Worm (Caenorhabditis elegans): Measurements from ENCODE around the gene hhat-2.

hhat-2 gene

ce11 chrIV:14790579-14790978 is 38.3 kb downstream of the hhat-2 start (continued):
- TF ChIP-seq zim-3 (tag; optimal IDR thresholded peaks at IDR 0.05) (no peak), ceh-40 (GFP tag; IDR thresholded peaks at IDR 0.05) (no peak), dpl-1 (GFP tag; optimal IDR thresholded peaks at IDR 0.05) (no peak), egl-44 (GFP tag; IDR thresholded peaks at IDR 0.05) (no peak), madf-6 (GFP tag; IDR thresholded peaks at IDR 0.05) (no peak), ekl-4 (GFP tag; IDR thresholded peaks at IDR 0.05) (0 out of 2 replicates have a peak, but pooled peaks have one; percentile 26), lsl-1 (GFP tag; optimal IDR thresholded peaks at IDR 0.05) (peak; percentile 0), tbx-9 (tag; optimal IDR thresholded peaks at IDR 0.05; ENCODE audit: borderline replicate concordance) (no peak), pha-4 (tag; optimal IDR thresholded peaks at IDR 0.05) (no peak), cebp-1 (GFP tag; IDR thresholded peaks at IDR 0.05) (no peak), cebp-1 (tag; optimal IDR thresholded peaks at IDR 0.05) (peak; percentile 25), attf-6 (GFP tag; IDR thresholded peaks at IDR 0.05) (peak; percentile 95), nhr-120 (GFP tag; IDR thresholded peaks at IDR 0.05) (no peak), ceh-27 (GFP tag; optimal IDR thresholded peaks at IDR 0.05) (no peak), ztf-22 (GFP tag; optimal IDR thresholded peaks at IDR 0.05) (no peak), nhr-179 (tag; optimal IDR thresholded peaks at IDR 0.05) (no peak), ceh-58 (GFP tag; IDR thresholded peaks at IDR 0.05) (no peak), C06A6.2 (GFP tag; conservative IDR thresholded peaks at IDR 0.05) (no peak), fkh-3 (tag; optimal IDR thresholded peaks at IDR 0.05) (no peak), ztf-28 (GFP tag; IDR thresholded peaks at IDR 0.05) (no peak), Y95B8A.8 (GFP tag; IDR thresholded peaks at IDR 0.05) (peak; percentile 68; the same call in 1 of the 2 replicates), nhr-27 (tag; optimal IDR thresholded peaks at IDR 0.05) (no peak), F33H1.4 (GFP tag; IDR thresholded peaks at IDR 0.05) (no peak), let-607 (tag; optimal IDR thresholded peaks at IDR 0.05) (peak in 1 of 2 experiments; percentile 20), athp-1 (tag; optimal IDR thresholded peaks at IDR 0.05) (peak; percentile 31), tlf-1 (GFP tag; optimal IDR thresholded peaks at IDR 0.05) (peak; percentile 38), dox-1 (GFP tag; IDR thresholded peaks at IDR 0.05) (no peak), unc-62 (GFP tag; optimal IDR thresholded peaks at IDR 0.05) (no peak), lin-35 (GFP tag; optimal IDR thresholded peaks at IDR 0.05) (peak in 1 of 3 experiments; percentile 62), mes-4 (tag; optimal IDR thresholded peaks at IDR 0.05) (peak; percentile 12), hrde-1 (tag; optimal IDR thresholded peaks at IDR 0.05; ENCODE audit: borderline replicate concordance) (peak; percentile 48), Y56A3A.18 (GFP tag; IDR thresholded peaks at IDR 0.05) (0 out of 2 replicates have a peak, but pooled peaks have one; percentile 3), egl-18 (GFP tag; IDR thresholded peaks at IDR 0.05) (no peak), nhr-80 (tag; optimal IDR thresholded peaks at IDR 0.05) (no peak), madf-3 (GFP tag; IDR thresholded peaks at IDR 0.05) (no peak), snpc-1.3 (tag; optimal IDR thresholded peaks at IDR 0.05; ENCODE audit: insufficient read depth) (peak; percentile 61), aptf-2 (GFP tag; conservative IDR thresholded peaks at IDR 0.05) (no peak), lir-1 (GFP tag; conservative IDR thresholded peaks at IDR 0.05) (no peak), F10E7.11 (tag; optimal IDR thresholded peaks at IDR 0.05) (no peak), F57C9.4 (tag; optimal IDR thresholded peaks at IDR 0.05) (no peak), cebp-2 (GFP tag; IDR thresholded peaks at IDR 0.05) (no peak), hmg-1.2 (GFP tag; IDR thresholded peaks at IDR 0.05) (peak; percentile 10; the same call in 1 of the 2 replicates), F39B2.1 (GFP tag; IDR thresholded peaks at IDR 0.05) (no peak), egrh-3 (GFP tag; IDR thresholded peaks at IDR 0.05) (no peak), hsf-1 (GFP tag; IDR thresholded peaks at IDR 0.05) (no peak), snpc-4 (GFP tag; optimal IDR thresholded peaks at IDR 0.05) (peak; percentile 72), snpc-4 (tag; optimal IDR thresholded peaks at IDR 0.05) (peak in 3 of 4 experiments; percentile 20 to 90 (median 45)), lin-54 (GFP tag; optimal IDR thresholded peaks at IDR 0.05) (peak; percentile 21), rec-8 (tag; optimal IDR thresholded peaks at IDR 0.05) (peak in 1 of 2 experiments; percentile 32)

Measured in whole organism, young adult.